Worm (Caenorhabditis elegans): ENCODE results near the gene B0524.6.

B0524.6 gene

DNA sequence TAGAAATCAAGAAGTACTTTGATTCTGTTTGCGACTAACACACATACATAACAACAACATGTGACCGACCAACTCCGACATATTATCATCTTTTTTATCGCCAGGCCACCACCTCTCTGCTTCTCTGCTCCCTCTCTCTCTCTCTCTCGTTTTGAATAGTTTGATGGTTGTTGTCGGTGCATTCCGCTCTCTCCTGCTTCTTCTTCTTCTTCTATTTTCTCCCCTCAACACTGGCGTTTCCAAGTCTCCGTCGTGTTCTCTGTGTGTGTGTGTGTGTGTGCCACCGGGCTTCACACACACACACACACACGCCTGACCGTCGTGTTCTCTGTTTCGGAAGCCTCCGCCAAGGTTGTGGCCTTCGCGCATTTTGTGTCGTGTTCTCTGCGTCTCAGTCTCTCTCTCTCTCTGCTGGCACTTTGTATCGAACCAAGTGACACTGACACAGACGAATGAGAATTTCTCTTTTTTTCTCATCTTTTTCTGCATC, 19.7 kb upstream of the B0524.6 start (continued):
- TF ChIP-seq fkh-4 (tag; optimal IDR thresholded peaks at IDR 0.05; ENCODE audit: borderline replicate concordance) (peak; percentile 70), elt-3 (tag; optimal IDR thresholded peaks at IDR 0.05) (peak in 4 of 6 experiments; percentile 51 to 95 (median 72)), nhr-84 (tag; optimal IDR thresholded peaks at IDR 0.05) (no peak), ces-1 (GFP tag; optimal IDR thresholded peaks at IDR 0.05) (no peak), lin-14 (GFP tag; optimal IDR thresholded peaks at IDR 0.05) (peak; percentile 100), egl-27 (tag; optimal IDR thresholded peaks at IDR 0.05) (peak; percentile 95 to 99), lsy-2 (tag; optimal IDR thresholded peaks at IDR 0.05) (peak; percentile 91 to 93), nhr-77 (tag; optimal IDR thresholded peaks at IDR 0.05) (peak; percentile 92), nhr-28 (tag; optimal IDR thresholded peaks at IDR 0.05) (peak; percentile 61), fos-1 (tag; optimal IDR thresholded peaks at IDR 0.05) (peak; percentile 92), ztf-11 (tag; optimal IDR thresholded peaks at IDR 0.05) (peak in 1 of 2 experiments; percentile 89), swsn-7 (tag; optimal IDR thresholded peaks at IDR 0.05) (peak; percentile 98), unc-30 (tag; optimal IDR thresholded peaks at IDR 0.05) (no peak), nhr-85 (tag) (peak; percentile 100), lin-35 (GFP tag; optimal IDR thresholded peaks at IDR 0.05) (peak; percentile 68 to 87), nhr-71 (tag; optimal IDR thresholded peaks at IDR 0.05) (peak; percentile 100), irx-1 (tag; optimal IDR thresholded peaks at IDR 0.05) (peak; percentile 99), zag-1 (tag; optimal IDR thresholded peaks at IDR 0.05) (peak; percentile 84), nhr-90 (tag; optimal IDR thresholded peaks at IDR 0.05; ENCODE audit: poor library complexity) (peak; percentile 97), hpl-2 (GFP tag; optimal IDR thresholded peaks at IDR 0.05) (peak; percentile 40), grh-1 (GFP tag; IDR thresholded peaks at IDR 0.05) (peak; percentile 93), nhr-76 (tag; optimal IDR thresholded peaks at IDR 0.05) (no peak), nhr-237 (tag; optimal IDR thresholded peaks at IDR 0.05) (peak; percentile 79), mdl-1 (tag; optimal IDR thresholded peaks at IDR 0.05) (peak; percentile 75 to 96), ceh-63 (GFP tag; optimal IDR thresholded peaks at IDR 0.05) (no peak), sox-4 (tag; optimal IDR thresholded peaks at IDR 0.05) (peak; percentile 94), sptf-1 (tag; optimal IDR thresholded peaks at IDR 0.05) (no peak), zip-4 (GFP tag; optimal IDR thresholded peaks at IDR 0.05) (peak; percentile 70), ama-1 (optimal IDR thresholded peaks at IDR 0.05) (peak; percentile 30), isw-1 (GFP tag; IDR thresholded peaks at IDR 0.05) (peak; percentile 79), C16A3.4 (tag; optimal IDR thresholded peaks at IDR 0.05) (peak; percentile 85), elt-2 (tag; optimal IDR thresholded peaks at IDR 0.05) (peak; percentile 99), ceh-8 (GFP tag; optimal IDR thresholded peaks at IDR 0.05) (peak; percentile 66), sup-37 (GFP tag; optimal IDR thresholded peaks at IDR 0.05) (peak; percentile 85), F16B12.6 (tag; optimal IDR thresholded peaks at IDR 0.05) (peak; percentile 8), lir-3 (tag; optimal IDR thresholded peaks at IDR 0.05; ENCODE audit: poor library complexity) (peak; percentile 88), C04F5.9 (tag; optimal IDR thresholded peaks at IDR 0.05) (peak; percentile 80), unc-86 (tag; optimal IDR thresholded peaks at IDR 0.05) (peak; percentile 99), dsc-1 (tag; optimal IDR thresholded peaks at IDR 0.05) (peak; percentile 98), nhr-19 (GFP tag; conservative IDR thresholded peaks at IDR 0.05) (peak; percentile 98), nhr-11 (tag; optimal IDR thresholded peaks at IDR 0.05) (peak; percentile 95), fkh-8 (tag; optimal IDR thresholded peaks at IDR 0.05) (peak; percentile 96), nhr-47 (tag; optimal IDR thresholded peaks at IDR 0.05) (peak; percentile 99), fkh-10 (GFP tag; optimal IDR thresholded peaks at IDR 0.05) (peak; percentile 94), mef-2 (tag; optimal IDR thresholded peaks at IDR 0.05) (peak; percentile 93), lin-13 (GFP tag; optimal IDR thresholded peaks at IDR 0.05) (peak; percentile 86), pag-3 (tag; optimal IDR thresholded peaks at IDR 0.05; ENCODE audit: borderline replicate concordance, insufficient read depth) (no peak), ztf-4 (tag; optimal IDR thresholded peaks at IDR 0.05) (peak; percentile 94), nhr-12 (tag; optimal IDR thresholded peaks at IDR 0.05) (peak; percentile 6), lin-39 (tag; optimal IDR thresholded peaks at IDR 0.05) (peak; percentile 89), mab-9 (GFP tag; IDR thresholded peaks at IDR 0.05) (peak; percentile 88), tbx-2 (tag; optimal IDR thresholded peaks at IDR 0.05) (peak; percentile 99)

All from whole organism, L1 larva.